Worm (Caenorhabditis elegans) whole organism, late embryonic: ENCODE measurements around the gene srlf-9.

ENCODE experiments used
- C08G9.2 ChIP-seq: sonication (generic microtip); optimal IDR thresholded peaks from 2 replicates; lab custom pipeline; 2016; ENCODE audit warnings: mild to moderate bottlenecking, missing genetic modification characterization, moderate library complexity, missing compliant biosample characterization
- F13H6.1 ChIP-seq: sonication (generic microtip); optimal IDR thresholded peaks from 2 replicates; lab custom pipeline; 2016; ENCODE audit warnings: missing genetic modification characterization, missing compliant biosample characterization
- ahr-1 ChIP-seq: sonication (generic microtip); optimal IDR thresholded peaks from 2 replicates; lab custom pipeline; 2016; ENCODE audit warnings: missing genetic modification characterization, missing compliant biosample characterization
- ceh-9 ChIP-seq: sonication (generic microtip); optimal IDR thresholded peaks from 2 replicates; lab custom pipeline; 2016; ENCODE audit warnings: mild to moderate bottlenecking, missing genetic modification characterization, inconsistent platforms, missing compliant biosample characterization
- elt-2 ChIP-seq: sonication (generic microtip); optimal IDR thresholded peaks from 2 replicates; lab custom pipeline; 2016; ENCODE audit warnings: missing genetic modification reagents, missing genetic modification characterization, missing compliant biosample characterization
- fkh-10 ChIP-seq: fragments of 150-350 bp; optimal IDR thresholded peaks from 2 replicates; lab custom pipeline; 2014; ENCODE audit warnings: missing biosample characterization, missing genetic modification reagents, missing genetic modification characterization
- hlh-30 ChIP-seq: sonication (generic microtip); optimal IDR thresholded peaks from 2 replicates; lab custom pipeline; 2017; ENCODE audit warnings: antibody characterized with exemption, missing genetic modification characterization, missing compliant biosample characterization; ENCODE audit not compliant: insufficient read depth
- madf-2 ChIP-seq: sonication (generic microtip); optimal IDR thresholded peaks from 2 replicates; lab custom pipeline; 2017; ENCODE audit warnings: missing genetic modification characterization, missing compliant biosample characterization
- nhr-11 ChIP-seq: fragments of 150-350 bp; optimal IDR thresholded peaks from 2 replicates; lab custom pipeline; 2014; ENCODE audit warnings: missing biosample characterization, missing genetic modification characterization
- pha-4 ChIP-seq: fragments of 150-350 bp; optimal IDR thresholded peaks from 2 replicates; lab custom pipeline; 2018; ENCODE audit warnings: missing biosample characterization, missing genetic modification reagents, missing genetic modification characterization
- sox-4 ChIP-seq: sonication (generic microtip); optimal IDR thresholded peaks from 2 replicates; lab custom pipeline; 2017; ENCODE audit warnings: mild to moderate bottlenecking, missing genetic modification characterization, inconsistent platforms, missing compliant biosample characterization
- tbx-7 ChIP-seq: sonication (generic microtip); optimal IDR thresholded peaks from 2 replicates; lab custom pipeline; 2016; ENCODE audit warnings: missing genotype, missing genetic modification characterization, missing compliant biosample characterization

- TF ChIP-seq nhr-11 (tag; lab: Kevin White, UChicago) (no peak), fkh-10 (GFP tag; lab: Kevin White, UChicago) (no peak), pha-4 (tag; lab: Kevin White, UChicago) (no peak), hlh-30 (no peak), sox-4 (tag; lab: Kevin White, UChicago) (no peak), tbx-7 (tag; lab: Kevin White, UChicago) (no peak), ahr-1 (tag; lab: Kevin White, UChicago) (no peak), madf-2 (tag; lab: Kevin White, UChicago) (no peak), ceh-9 (tag; lab: Kevin White, UChicago) (no peak), elt-2 (tag; lab: Kevin White, UChicago) (peak; percentile 92), C08G9.2 (no peak), F13H6.1 (no peak)
Observed at ce11 chrIII:13388621-13389020, 13.0 kb downstream of the srlf-9 start.
